Worm (Caenorhabditis elegans) whole organism, early embryonic: ENCODE data around the gene emb-5.

Source experiments
- B0310.2 ChIP-seq: sonication (generic microtip); optimal IDR thresholded peaks from 2 replicates; lab custom pipeline; 2016; ENCODE audit warnings: mild to moderate bottlenecking, missing genetic modification characterization, missing compliant biosample characterization
- ama-1 ChIP-seq: fragments of 150-350 bp; optimal IDR thresholded peaks from 2 replicates; lab custom pipeline; 2014
- ceh-13 ChIP-seq: fragments of 200-800 bp; sonication (Bioruptor generic); optimal IDR thresholded peaks from 2 replicates; lab custom pipeline; 2018; ENCODE audit warnings: mild to moderate bottlenecking, missing genetic modification characterization, missing compliant biosample characterization
- ceh-36 ChIP-seq: sonication (generic microtip); optimal IDR thresholded peaks from 2 replicates; lab custom pipeline; 2016; ENCODE audit warnings: missing genetic modification characterization, inconsistent platforms, missing compliant biosample characterization
- ets-7 ChIP-seq: sonication (generic microtip); optimal IDR thresholded peaks from 2 replicates; lab custom pipeline; 2016; ENCODE audit warnings: missing genotype, missing genetic modification characterization, missing compliant biosample characterization
- flt-1 ChIP-seq: fragments of 200-800 bp; sonication (Bioruptor generic); IDR thresholded peaks from 2 replicates; pipeline ENCODE4 v1.3.6; 2022; ENCODE audit warnings: missing genetic modification characterization, missing compliant biosample characterization
- hmg-4 ChIP-seq: fragments of 200-800 bp; sonication (Bioruptor generic); optimal IDR thresholded peaks from 2 replicates; lab custom pipeline; 2018; ENCODE audit warnings: mild to moderate bottlenecking, missing genetic modification characterization, missing compliant biosample characterization
- scrt-1 ChIP-seq: fragments of 200-800 bp; sonication (Bioruptor generic); IDR thresholded peaks from 2 replicates; pipeline ENCODE4 v1.3.6; 2022; ENCODE audit warnings: missing genetic modification characterization, missing compliant biosample characterization
- tbx-11 ChIP-seq: fragments of 200-800 bp; sonication (Bioruptor generic); IDR thresholded peaks from 2 replicates; pipeline ENCODE4 v1.3.6; 2022; ENCODE audit warnings: missing genetic modification characterization, missing compliant biosample characterization
- tra-4 ChIP-seq: sonication (generic microtip); optimal IDR thresholded peaks from 2 replicates; lab custom pipeline; 2017; ENCODE audit warnings: missing genetic modification characterization, missing compliant biosample characterization

DNA sequence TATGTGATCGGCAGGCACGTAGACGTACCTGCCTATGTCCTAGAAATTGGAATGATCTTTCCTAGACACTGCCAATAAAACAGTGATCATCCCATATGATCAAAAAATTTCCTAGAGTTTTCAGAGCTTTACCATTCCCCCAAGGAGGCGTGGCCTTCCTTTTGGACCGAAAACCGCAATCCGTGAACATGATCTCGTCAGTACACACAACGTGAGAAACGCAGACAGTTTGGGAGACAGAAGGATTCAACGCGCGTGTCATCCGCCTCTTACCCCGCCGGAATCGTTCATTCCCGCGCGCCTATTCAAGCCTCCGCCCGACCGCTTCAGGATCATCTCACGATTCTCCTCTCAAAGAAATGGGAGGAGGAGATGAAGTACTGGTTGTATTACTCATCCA is 45.0 kb upstream of the emb-5 start, which contains the start of gene B0393.5:
- no peak for TF ChIP-seq ama-1 (lab: Kevin White, UChicago)
- TF ChIP-seq flt-1: no peak
- no peak for TF ChIP-seq ceh-13 (GFP tag; lab: Kevin White, UChicago)
- no peak for TF ChIP-seq hmg-4
- TF ChIP-seq ceh-36 (tag; lab: Kevin White, UChicago): no peak
- TF ChIP-seq tbx-11 (GFP tag; lab: Robert Waterston, UW): no peak
- TF ChIP-seq B0310.2 (tag; lab: Kevin White, UChicago): no peak
- no peak for TF ChIP-seq scrt-1 (GFP tag; lab: Robert Waterston, UW)
- no peak for TF ChIP-seq tra-4 (tag; lab: Kevin White, UChicago)
- TF ChIP-seq ets-7 (tag; lab: Kevin White, UChicago): no peak
